Fruit fly (Drosophila melanogaster) whole organism, prepupa: Measurements from ENCODE around the gene CG15880.

ENCODE experiments used
- Blimp-1 ChIP-seq: fragments of 200-800 bp; sonication (Bioruptor generic); optimal IDR thresholded peaks from 3 replicates; lab custom pipeline; 2017; ENCODE audit warnings: missing biosample characterization, missing genetic modification characterization, mild to moderate bottlenecking, moderate library complexity, missing genetic modification reagents
- CG10669 ChIP-seq: fragments of 200-800 bp; sonication (Bioruptor generic); optimal IDR thresholded peaks from 3 replicates; lab custom pipeline; 2018; ENCODE audit warnings: missing biosample characterization, mild to moderate bottlenecking, missing genetic modification characterization, moderate library complexity
- CG11294 ChIP-seq: fragments of 200-800 bp; sonication (Bioruptor generic); IDR thresholded peaks from 2 replicates; pipeline ENCODE4 v1.3.6; 2022; ENCODE audit warnings: missing biosample characterization, missing genetic modification characterization
- CG11762 ChIP-seq: fragments of 200-800 bp; sonication (Bioruptor generic); optimal IDR thresholded peaks from 3 replicates; lab custom pipeline; 2016; ENCODE audit warnings: missing biosample characterization, missing genetic modification characterization; ENCODE audit not compliant: insufficient read depth
- CG11902 ChIP-seq: fragments of 200-800 bp; sonication (Bioruptor generic); optimal IDR thresholded peaks from 3 replicates; lab custom pipeline; 2016; ENCODE audit warnings: missing biosample characterization, missing genetic modification characterization
- CG15336 ChIP-seq: fragments of 200-800 bp; sonication (Bioruptor generic); IDR thresholded peaks from 2 replicates; pipeline ENCODE4 v1.3.6; 2022; ENCODE audit warnings: missing biosample characterization, missing genetic modification characterization
- CG1621 ChIP-seq: fragments of 200-800 bp; sonication (Bioruptor generic); optimal IDR thresholded peaks from 3 replicates; lab custom pipeline; 2018; ENCODE audit warnings: missing biosample characterization, mild to moderate bottlenecking, missing genetic modification characterization
- CG3032 ChIP-seq: fragments of 200-800 bp; optimal IDR thresholded peaks from 2 replicates; lab custom pipeline; 2019; ENCODE audit warnings: missing biosample characterization, mild to moderate bottlenecking, missing genetic modification characterization, moderate library complexity
- CG31627 ChIP-seq: fragments of 200-800 bp; sonication (Bioruptor generic); optimal IDR thresholded peaks from 3 replicates; lab custom pipeline; 2016; ENCODE audit warnings: missing biosample characterization, missing genetic modification characterization
- CG32006 ChIP-seq: fragments of 200-800 bp; sonication (Bioruptor generic); optimal IDR thresholded peaks from 3 replicates; lab custom pipeline; 2017; ENCODE audit warnings: missing biosample characterization, mild to moderate bottlenecking, missing genetic modification characterization
- CG34406 ChIP-seq: fragments of 200-800 bp; sonication (Bioruptor generic); optimal IDR thresholded peaks from 3 replicates; lab custom pipeline; 2016; ENCODE audit warnings: missing biosample characterization, missing genetic modification characterization
- CG3919 ChIP-seq: fragments of 200-800 bp; sonication (Bioruptor generic); optimal IDR thresholded peaks from 3 replicates; lab custom pipeline; 2016; ENCODE audit warnings: missing biosample characterization, missing genetic modification characterization
- CG4318 ChIP-seq: fragments of 200-800 bp; sonication (Bioruptor generic); optimal IDR thresholded peaks from 3 replicates; lab custom pipeline; 2017; ENCODE audit warnings: missing biosample characterization, mild to moderate bottlenecking, missing genetic modification characterization
- CG6276 ChIP-seq: fragments of 200-800 bp; sonication (Bioruptor generic); optimal IDR thresholded peaks from 2 replicates; lab custom pipeline; 2017; ENCODE audit warnings: missing biosample characterization, mild to moderate bottlenecking, missing genetic modification characterization
- CG6792 ChIP-seq: fragments of 200-800 bp; sonication (Bioruptor generic); optimal IDR thresholded peaks from 3 replicates; lab custom pipeline; 2016; ENCODE audit warnings: missing biosample characterization, missing genetic modification characterization
- CG6808 ChIP-seq: fragments of 200-800 bp; sonication (Bioruptor generic); optimal IDR thresholded peaks from 3 replicates; lab custom pipeline; 2017; ENCODE audit warnings: missing biosample characterization, missing genetic modification characterization, mild to moderate bottlenecking, moderate library complexity, missing genetic modification reagents
- CG6854 ChIP-seq: fragments of 200-800 bp; sonication (Bioruptor generic); optimal IDR thresholded peaks from 2 replicates; lab custom pipeline; 2017; ENCODE audit warnings: missing biosample characterization, mild to moderate bottlenecking, missing genetic modification characterization
- CG7368 ChIP-seq: fragments of 200-800 bp; sonication (Bioruptor generic); optimal IDR thresholded peaks from 3 replicates; lab custom pipeline; 2016; ENCODE audit warnings: missing biosample characterization, missing genetic modification characterization
- CG8119 ChIP-seq: fragments of 200-800 bp; sonication (Bioruptor generic); IDR thresholded peaks from 3 replicates; pipeline ENCODE4 v1.3.6; 2022; ENCODE audit warnings: missing biosample characterization, missing genetic modification characterization
- CG8632 ChIP-seq: fragments of 200-800 bp; sonication (Bioruptor generic); optimal IDR thresholded peaks from 3 replicates; lab custom pipeline; 2016; ENCODE audit warnings: missing biosample characterization, missing genetic modification characterization
- CG9139 ChIP-seq: fragments of 200-800 bp; sonication (Bioruptor generic); optimal IDR thresholded peaks from 3 replicates; lab custom pipeline; 2017; ENCODE audit warnings: missing biosample characterization, mild to moderate bottlenecking, missing genetic modification characterization
- Eip75B ChIP-seq: fragments of 200-800 bp; sonication (Bioruptor generic); optimal IDR thresholded peaks from 3 replicates; lab custom pipeline; 2016; ENCODE audit warnings: missing biosample characterization, missing genetic modification characterization
- Eip93F ChIP-seq: fragments of 200-800 bp; sonication (Bioruptor generic); optimal IDR thresholded peaks from 2 replicates; lab custom pipeline; 2016; ENCODE audit warnings: missing biosample characterization, mild to moderate bottlenecking, missing genetic modification characterization
- Ets21C ChIP-seq: fragments of 200-800 bp; sonication (Bioruptor generic); optimal IDR thresholded peaks from 3 replicates; lab custom pipeline; 2016; ENCODE audit warnings: missing biosample characterization, missing genetic modification characterization
- Ets96B ChIP-seq: fragments of 200-800 bp; optimal IDR thresholded peaks from 2 replicates; lab custom pipeline; 2019; ENCODE audit warnings: missing biosample characterization, mild to moderate bottlenecking, missing genetic modification characterization, moderate library complexity
- Gug ChIP-seq: fragments of 200-800 bp; sonication (Bioruptor generic); IDR thresholded peaks from 2 replicates; pipeline ENCODE4 v1.3.6; 2022; ENCODE audit warnings: missing biosample characterization, missing genetic modification characterization
- Hr38 ChIP-seq: sonication (Bioruptor generic); optimal IDR thresholded peaks from 2 replicates; lab custom pipeline; 2016; ENCODE audit warnings: missing biosample characterization, missing genetic modification characterization
- Hr4 ChIP-seq: fragments of 200-800 bp; sonication (Bioruptor generic); optimal IDR thresholded peaks from 3 replicates; lab custom pipeline; 2016; ENCODE audit warnings: missing biosample characterization, missing genetic modification characterization
- Met ChIP-seq: fragments of 200-800 bp; sonication (Bioruptor generic); optimal IDR thresholded peaks from 3 replicates; lab custom pipeline; 2016; ENCODE audit warnings: missing biosample characterization, missing genetic modification characterization
- OdsH ChIP-seq: fragments of 200-800 bp; sonication (Bioruptor generic); optimal IDR thresholded peaks from 3 replicates; lab custom pipeline; 2016; ENCODE audit warnings: missing biosample characterization, missing genetic modification characterization
- Smox ChIP-seq: fragments of 200-800 bp; sonication (Bioruptor generic); optimal IDR thresholded peaks from 3 replicates; lab custom pipeline; 2016; ENCODE audit warnings: missing biosample characterization, missing genetic modification characterization
- Sox102F ChIP-seq: fragments of 200-800 bp; sonication (Bioruptor generic); optimal IDR thresholded peaks from 2 replicates; lab custom pipeline; 2016; ENCODE audit warnings: missing biosample characterization, mild to moderate bottlenecking, missing genetic modification characterization
- Sox14 ChIP-seq: fragments of 200-800 bp; sonication (Bioruptor generic); optimal IDR thresholded peaks from 3 replicates; lab custom pipeline; 2016; ENCODE audit warnings: missing biosample characterization, missing genetic modification characterization
- Sox15 ChIP-seq: fragments of 200-800 bp; sonication (Bioruptor generic); optimal IDR thresholded peaks from 3 replicates; lab custom pipeline; 2016; ENCODE audit warnings: missing biosample characterization, missing genetic modification characterization
- achi ChIP-seq: fragments of 200-800 bp; sonication (Bioruptor generic); optimal IDR thresholded peaks from 3 replicates; lab custom pipeline; 2016; ENCODE audit warnings: missing biosample characterization, missing genetic modification characterization
- acj6 ChIP-seq: fragments of 200-800 bp; sonication (Bioruptor generic); optimal IDR thresholded peaks from 3 replicates; lab custom pipeline; 2016; ENCODE audit warnings: missing biosample characterization, missing genetic modification characterization
- dac ChIP-seq: fragments of 200-800 bp; sonication (Bioruptor generic); optimal IDR thresholded peaks from 2 replicates; lab custom pipeline; 2017; ENCODE audit warnings: missing biosample characterization, mild to moderate bottlenecking, missing genetic modification characterization
- eg ChIP-seq: fragments of 200-800 bp; sonication (Bioruptor generic); IDR thresholded peaks from 3 replicates; pipeline ENCODE4 v1.3.6; 2022; ENCODE audit warnings: missing biosample characterization, missing genetic modification characterization
- esn ChIP-seq: fragments of 200-800 bp; sonication (Bioruptor generic); optimal IDR thresholded peaks from 2 replicates; lab custom pipeline; 2016; ENCODE audit warnings: missing biosample characterization, mild to moderate bottlenecking, missing genetic modification characterization, moderate library complexity
- fd85E ChIP-seq: fragments of 200-800 bp; sonication (Bioruptor generic); optimal IDR thresholded peaks from 3 replicates; lab custom pipeline; 2016; ENCODE audit warnings: missing biosample characterization, missing genetic modification characterization
- fkh ChIP-seq: fragments of 200-800 bp; sonication (Bioruptor generic); optimal IDR thresholded peaks from 3 replicates; lab custom pipeline; 2017; ENCODE audit warnings: missing biosample characterization, mild to moderate bottlenecking, missing genetic modification characterization, moderate library complexity
- lz ChIP-seq: fragments of 200-800 bp; sonication (Bioruptor generic); optimal IDR thresholded peaks from 3 replicates; lab custom pipeline; 2016; ENCODE audit warnings: missing biosample characterization, missing genetic modification characterization
- net ChIP-seq: fragments of 200-800 bp; sonication (Bioruptor generic); optimal IDR thresholded peaks from 3 replicates; lab custom pipeline; 2016; ENCODE audit warnings: missing biosample characterization, missing genetic modification characterization
- spab ChIP-seq: fragments of 200-800 bp; sonication (Bioruptor generic); optimal IDR thresholded peaks from 2 replicates; lab custom pipeline; 2017; ENCODE audit warnings: missing biosample characterization, mild to moderate bottlenecking, missing genetic modification characterization, missing genetic modification reagents
- svp ChIP-seq: fragments of 200-800 bp; sonication (Bioruptor generic); peaks from one replicate; lab custom pipeline; 2016; ENCODE audit warnings: missing biosample characterization, missing genetic modification characterization
- topi ChIP-seq: fragments of 200-800 bp; sonication (Bioruptor generic); optimal IDR thresholded peaks from 3 replicates; lab custom pipeline; 2016; ENCODE audit warnings: missing biosample characterization, missing genetic modification characterization
- vri ChIP-seq: fragments of 200-800 bp; sonication (Bioruptor generic); optimal IDR thresholded peaks from 3 replicates; lab custom pipeline; 2016; ENCODE audit warnings: missing biosample characterization, mild to moderate bottlenecking, missing genetic modification characterization

CG15880 gene

DNA sequence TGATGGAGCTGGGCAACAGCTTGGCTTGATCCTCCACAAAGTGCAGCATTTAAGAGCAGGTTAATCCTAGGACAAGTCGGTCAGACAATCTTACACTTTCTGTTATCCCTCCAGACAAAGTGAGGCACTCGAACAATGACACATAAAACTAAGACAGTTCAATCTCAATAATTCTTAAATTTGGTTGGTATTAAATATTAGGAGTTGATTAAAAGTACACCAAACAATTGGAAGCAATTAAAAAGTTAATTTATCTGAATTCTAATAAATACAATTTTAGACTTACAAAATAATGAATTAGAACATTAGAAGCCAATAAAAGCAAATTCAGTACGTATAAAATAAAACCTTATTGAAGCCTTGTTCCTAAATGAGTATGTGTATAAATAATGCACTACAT is at the start of gene CG15880:
TSS of gene CG15880 (minus strand) at position 101 of the 400 bp plus-strand sequence.
- TF ChIP-seq CG8632 (GFP tag; lab: Kevin White, UChicago) (no peak), Hr4 (GFP tag; lab: Kevin White, UChicago) (no peak), fd85E (GFP tag; lab: Kevin White, UChicago) (no peak), CG32006 (GFP tag; lab: Kevin White, UChicago) (no peak)

DNA sequence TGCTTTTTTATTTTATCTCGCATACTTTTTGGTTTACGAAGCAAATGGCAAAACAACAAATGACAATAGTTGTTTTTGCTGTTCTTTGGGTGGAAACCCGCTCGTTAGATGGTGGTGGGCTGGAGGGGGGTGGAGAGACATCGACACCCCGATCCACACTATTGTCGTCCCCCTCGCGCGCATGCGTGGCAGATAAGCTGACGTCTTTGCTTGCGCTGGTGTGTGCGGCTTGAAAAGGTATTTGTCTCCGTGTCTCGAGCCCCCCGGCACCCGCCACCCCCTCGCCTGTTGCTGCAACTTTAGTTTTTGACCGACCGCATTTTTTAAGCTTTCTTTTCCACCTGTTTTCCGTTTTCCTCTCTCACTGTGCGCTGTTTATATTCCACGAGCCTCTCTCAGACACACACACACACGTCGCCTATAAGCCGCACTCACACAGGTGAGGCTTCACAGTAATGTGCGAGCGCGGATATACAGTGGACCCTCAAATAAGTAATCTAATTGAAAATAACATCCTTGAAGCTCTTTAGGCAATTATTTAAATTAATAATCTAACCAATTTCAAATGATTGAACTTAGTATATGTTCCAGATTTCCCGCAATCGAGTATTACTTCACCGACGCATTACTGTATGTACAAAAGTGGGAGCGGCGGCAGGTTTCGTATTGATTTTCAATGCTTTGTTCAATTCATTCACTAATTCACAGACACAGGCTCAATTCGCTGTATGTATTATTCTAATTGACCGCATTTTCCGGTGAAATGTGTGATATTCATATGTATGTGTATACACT is 49.4 kb upstream of the CG15880 start:
- peak; percentile 88 for TF ChIP-seq CG6276 (GFP tag; lab: Kevin White, UChicago)
- peak; percentile 84 for TF ChIP-seq CG1621
- TF ChIP-seq CG32006 (GFP tag; lab: Kevin White, UChicago), result peak; percentile 96
- TF ChIP-seq vri (GFP tag; lab: Kevin White, UChicago), result peak; percentile 94
- peak; percentile 97 for TF ChIP-seq CG8119
- TF ChIP-seq Eip75B (GFP tag; lab: Kevin White, UChicago), result peak; percentile 93
- TF ChIP-seq fkh, result peak; percentile 63
- peak; percentile 92 for TF ChIP-seq CG11902 (GFP tag; lab: Kevin White, UChicago)
- peak; percentile 95 for TF ChIP-seq acj6 (GFP tag; lab: Kevin White, UChicago)
- peak; percentile 94 for TF ChIP-seq Gug (GFP tag; lab: Robert Waterston, UW)
- TF ChIP-seq lz (GFP tag; lab: Kevin White, UChicago), result peak; percentile 96
- TF ChIP-seq Sox15, result peak; percentile 92
- TF ChIP-seq Hr38 (GFP tag; lab: Kevin White, UChicago), result peak; percentile 80
- TF ChIP-seq Sox14 (GFP tag; lab: Kevin White, UChicago), result peak; percentile 96
- TF ChIP-seq Eip93F (GFP tag; lab: Kevin White, UChicago), result peak; percentile 91
- peak; percentile 88 for TF ChIP-seq CG10669
- TF ChIP-seq achi, result peak; percentile 91
- TF ChIP-seq Sox102F (GFP tag; lab: Kevin White, UChicago), result peak; percentile 94
- TF ChIP-seq CG6792 (GFP tag; lab: Kevin White, UChicago), result peak; percentile 93
- peak; percentile 90 for TF ChIP-seq CG7368
- TF ChIP-seq dac (GFP tag; lab: Kevin White, UChicago), result peak; percentile 79
- peak; percentile 94 for TF ChIP-seq Ets21C (GFP tag; lab: Kevin White, UChicago)
- peak; percentile 96 for TF ChIP-seq Hr4 (GFP tag; lab: Kevin White, UChicago)
- TF ChIP-seq spab, result peak; percentile 78
- peak; percentile 60 for TF ChIP-seq fd85E (GFP tag; lab: Kevin White, UChicago)
- peak; percentile 65 for TF ChIP-seq CG9139
- peak; percentile 91 for TF ChIP-seq CG8632 (GFP tag; lab: Kevin White, UChicago)
- peak; percentile 74 for TF ChIP-seq Blimp-1 (GFP tag; lab: Kevin White, UChicago)
- peak; percentile 98 for TF ChIP-seq svp (GFP tag; lab: Kevin White, UChicago)
- TF ChIP-seq CG11762 (GFP tag; lab: Kevin White, UChicago), result peak; percentile 89
- TF ChIP-seq topi, result peak; percentile 96
- TF ChIP-seq CG6854 (GFP tag; lab: Kevin White, UChicago), result peak; percentile 68
- TF ChIP-seq Met (GFP tag; lab: Kevin White, UChicago), result peak; percentile 95
- TF ChIP-seq CG34406 (GFP tag; lab: Kevin White, UChicago), result peak; percentile 91
- peak; percentile 96 for TF ChIP-seq esn (GFP tag; lab: Kevin White, UChicago)
- peak; percentile 97 for TF ChIP-seq eg (GFP tag; lab: Robert Waterston, UW)
- peak; percentile 84 for TF ChIP-seq CG6808 (GFP tag; lab: Kevin White, UChicago)
- peak; percentile 93 for TF ChIP-seq OdsH (GFP tag; lab: Kevin White, UChicago)
- TF ChIP-seq net (GFP tag; lab: Kevin White, UChicago), result peak; percentile 89
- peak; percentile 87 for TF ChIP-seq Ets96B (tag; lab: Kevin White, UChicago)
- TF ChIP-seq CG11294 (GFP tag; lab: Robert Waterston, UW), result peak; percentile 94
- peak; percentile 96 for TF ChIP-seq CG15336 (GFP tag; lab: Robert Waterston, UW)
- TF ChIP-seq CG3032 (tag; lab: Kevin White, UChicago), result peak; percentile 88
- TF ChIP-seq CG31627 (GFP tag; lab: Kevin White, UChicago), result peak; percentile 97
- TF ChIP-seq CG4318 (GFP tag; lab: Kevin White, UChicago), result peak; percentile 92
- peak; percentile 94 for TF ChIP-seq CG3919 (GFP tag; lab: Kevin White, UChicago)
- TF ChIP-seq Smox, result peak; percentile 95
